Worm (Caenorhabditis elegans) whole organism, early embryonic: ENCODE measurements around the gene mps-1.

ENCODE experiments used
- aly-1 ChIP-seq: sonication (generic microtip); optimal IDR thresholded peaks from 2 replicates; lab custom pipeline; 2016; ENCODE audit warnings: missing genetic modification characterization, missing compliant biosample characterization
- ama-1 ChIP-seq: fragments of 150-350 bp; optimal IDR thresholded peaks from 2 replicates; lab custom pipeline; 2014
- ets-7 ChIP-seq: sonication (generic microtip); optimal IDR thresholded peaks from 2 replicates; lab custom pipeline; 2016; ENCODE audit warnings: missing genotype, missing genetic modification characterization, missing compliant biosample characterization
- hmg-4 ChIP-seq: fragments of 200-800 bp; sonication (Bioruptor generic); optimal IDR thresholded peaks from 2 replicates; lab custom pipeline; 2018; ENCODE audit warnings: mild to moderate bottlenecking, missing genetic modification characterization, missing compliant biosample characterization
- hnd-1 ChIP-seq: sonication (generic microtip); optimal IDR thresholded peaks from 2 replicates; lab custom pipeline; 2016; ENCODE audit warnings: missing genetic modification characterization, missing compliant biosample characterization
- sea-1 ChIP-seq: fragments of 200-800 bp; sonication (Bioruptor generic); conservative IDR thresholded peaks from 2 replicates; pipeline ENCODE4 v1.3.6; 2022; ENCODE audit warnings: missing genetic modification characterization, missing compliant biosample characterization

DNA sequence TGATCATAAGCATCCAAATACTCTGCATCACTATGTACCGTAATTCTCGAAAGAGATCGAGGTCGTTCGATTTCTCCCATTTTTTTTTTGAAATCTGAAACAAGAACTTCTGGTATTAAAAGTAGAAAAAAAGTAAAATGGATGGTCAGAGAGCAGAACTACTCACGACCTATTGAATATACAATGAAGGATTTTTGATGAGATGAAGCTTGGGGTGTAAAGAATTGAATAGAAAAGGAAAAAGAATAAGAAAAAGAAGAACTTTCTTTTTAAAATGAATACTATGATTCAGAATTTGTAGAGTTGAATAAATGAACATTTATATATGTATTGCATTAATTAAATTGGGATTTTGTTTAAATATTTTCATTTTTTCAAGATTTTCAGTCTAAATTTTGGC, 39.7 kb upstream of the mps-1 start, which contains the start of gene ttc-39B:
- TF ChIP-seq sea-1 (GFP tag; lab: Robert Waterston, UW) (no peak), hnd-1 (no peak), ama-1 (lab: Kevin White, UChicago) (no peak), ets-7 (no peak), hmg-4 (GFP tag; lab: Kevin White, UChicago) (no peak), aly-1 (tag; lab: Kevin White, UChicago) (no peak)
